Worm (Caenorhabditis elegans) whole organism, L2 larva: ENCODE measurements around the gene sor-1.

Experiments
- C34F6.9 ChIP-seq: fragments of 150-350 bp; optimal IDR thresholded peaks from 2 replicates; lab custom pipeline; 2014; ENCODE audit warnings: missing biosample characterization, missing genetic modification characterization
- F13H6.1 ChIP-seq: sonication (generic microtip); optimal IDR thresholded peaks from 2 replicates; lab custom pipeline; 2016; ENCODE audit warnings: missing genetic modification characterization, missing compliant biosample characterization
- Y55F3AM.14 ChIP-seq: fragments of 200-800 bp; sonication (Bioruptor generic); optimal IDR thresholded peaks from 2 replicates; lab custom pipeline; 2018; ENCODE audit warnings: mild to moderate bottlenecking, missing genetic modification characterization, missing compliant biosample characterization
- ZK546.5 ChIP-seq: sonication (generic microtip); optimal IDR thresholded peaks from 2 replicates; lab custom pipeline; 2017; ENCODE audit warnings: missing biosample characterization, missing genetic modification characterization
- alr-1 ChIP-seq: fragments of 150-350 bp; optimal IDR thresholded peaks from 2 replicates; lab custom pipeline; 2014; ENCODE audit warnings: missing biosample characterization, missing genetic modification characterization
- ama-1 ChIP-seq: fragments of 150-350 bp; optimal IDR thresholded peaks from 2 replicates; lab custom pipeline; 2018; ENCODE audit warnings: inconsistent platforms
- blmp-1 ChIP-seq: sonication (generic microtip); optimal IDR thresholded peaks from 2 replicates; lab custom pipeline; 2017; ENCODE audit warnings: missing genetic modification characterization, mild to moderate bottlenecking, missing compliant biosample characterization, antibody characterized with exemption, moderate library complexity; ENCODE audit not compliant: insufficient read depth
- ceh-16 ChIP-seq: fragments of 150-350 bp; optimal IDR thresholded peaks from 2 replicates; lab custom pipeline; 2014; ENCODE audit warnings: missing biosample characterization, missing genetic modification characterization
- crh-2 ChIP-seq: sonication (generic microtip); optimal IDR thresholded peaks from 2 replicates; lab custom pipeline; 2017; ENCODE audit warnings: missing biosample characterization, missing genetic modification characterization
- egl-27 ChIP-seq: sonication (generic microtip); optimal IDR thresholded peaks from 3 replicates; lab custom pipeline; 2017; ENCODE audit warnings: missing biosample characterization, missing genetic modification reagents, missing genetic modification characterization
- elt-1 ChIP-seq: fragments of 150-350 bp; optimal IDR thresholded peaks from 2 replicates; lab custom pipeline; 2014; ENCODE audit warnings: missing biosample characterization, missing genetic modification characterization
- fos-1 ChIP-seq: fragments of 150-350 bp; optimal IDR thresholded peaks from 2 replicates; lab custom pipeline; 2014; ENCODE audit warnings: missing biosample characterization, missing genetic modification characterization
- gmeb-1 ChIP-seq: fragments of 150-350 bp; optimal IDR thresholded peaks from 2 replicates; lab custom pipeline; 2014; ENCODE audit warnings: missing biosample characterization, missing genetic modification characterization
- lin-11 ChIP-seq: fragments of 150-350 bp; sonication (generic microtip); optimal IDR thresholded peaks from 2 replicates; lab custom pipeline; 2014; ENCODE audit warnings: missing biosample characterization, missing genetic modification characterization, inconsistent platforms, mixed read lengths
- lin-13 ChIP-seq: fragments of 150-350 bp; optimal IDR thresholded peaks from 2 replicates; lab custom pipeline; 2014; ENCODE audit warnings: missing biosample characterization, missing genetic modification reagents, missing genetic modification characterization
- lsy-2 ChIP-seq, 2 experiments: fragments of 150-350 bp in 1 of 2; sonication (generic microtip) in 1 of 2; optimal IDR thresholded peaks; 2 replicates each; lab custom pipeline; 2014 to 2017; ENCODE audit warnings: missing biosample characterization in 2 of 2, missing genetic modification characterization in 2 of 2
- mab-5 ChIP-seq: fragments of 150-350 bp; optimal IDR thresholded peaks from 2 replicates; lab custom pipeline; 2014; ENCODE audit warnings: missing biosample characterization, missing genetic modification characterization
- mbf-1 ChIP-seq: sonication (generic microtip); optimal IDR thresholded peaks from 2 replicates; lab custom pipeline; 2017; ENCODE audit warnings: missing biosample characterization, missing genetic modification characterization
- mdl-1 ChIP-seq, 2 experiments: fragments of 150-350 bp in 1 of 2; sonication (generic microtip) in 1 of 2; optimal IDR thresholded peaks; 2 replicates each; lab custom pipeline; 2017; ENCODE audit warnings: missing biosample characterization in 2 of 2, missing genetic modification characterization in 2 of 2
- nhr-10 ChIP-seq: sonication (generic microtip); optimal IDR thresholded peaks from 2 replicates; lab custom pipeline; 2017; ENCODE audit warnings: missing biosample characterization, missing genetic modification characterization
- nhr-12 ChIP-seq: fragments of 150-350 bp; optimal IDR thresholded peaks from 2 replicates; lab custom pipeline; 2014; ENCODE audit warnings: missing biosample characterization, missing genetic modification characterization
- nhr-129 ChIP-seq: fragments of 150-350 bp; optimal IDR thresholded peaks from 2 replicates; lab custom pipeline; 2014; ENCODE audit warnings: missing biosample characterization, missing genetic modification characterization
- nhr-237 ChIP-seq: fragments of 150-350 bp; optimal IDR thresholded peaks from 2 replicates; lab custom pipeline; 2014; ENCODE audit warnings: missing biosample characterization, missing genetic modification characterization
- nhr-25 ChIP-seq: fragments of 150-350 bp; sonication (generic microtip); optimal IDR thresholded peaks from 3 replicates; lab custom pipeline; 2014; ENCODE audit warnings: missing biosample characterization, missing genetic modification characterization
- nhr-6 ChIP-seq: fragments of 150-350 bp; optimal IDR thresholded peaks from 2 replicates; lab custom pipeline; 2014; ENCODE audit warnings: missing biosample characterization, missing genetic modification characterization
- nhr-77 ChIP-seq: fragments of 150-350 bp; optimal IDR thresholded peaks from 2 replicates; lab custom pipeline; 2014; ENCODE audit warnings: missing biosample characterization, missing genetic modification characterization
- peb-1 ChIP-seq: fragments of 150-350 bp; optimal IDR thresholded peaks from 2 replicates; lab custom pipeline; 2014; ENCODE audit warnings: missing biosample characterization, missing genetic modification characterization
- sem-4 ChIP-seq: fragments of 150-350 bp; optimal IDR thresholded peaks from 2 replicates; lab custom pipeline; 2014; ENCODE audit warnings: missing biosample characterization, missing genetic modification reagents, missing genetic modification characterization
- skn-1 ChIP-seq: sonication (generic microtip); optimal IDR thresholded peaks from 2 replicates; lab custom pipeline; 2017; ENCODE audit warnings: missing biosample characterization, missing genetic modification characterization
- sma-3 ChIP-seq: sonication (generic microtip); optimal IDR thresholded peaks from 2 replicates; lab custom pipeline; 2016; ENCODE audit warnings: missing genetic modification reagents, missing genetic modification characterization, missing compliant biosample characterization
- sma-9 ChIP-seq, 2 experiments: fragments of 150-350 bp in 1 of 2; sonication (generic microtip) in 1 of 2; optimal IDR thresholded peaks; 2 replicates each; lab custom pipeline; 2014 to 2016; ENCODE audit warnings: missing genetic modification characterization in 2 of 2, mild to moderate bottlenecking in 1 of 2, missing biosample characterization in 1 of 2, missing compliant biosample characterization in 1 of 2, missing genetic modification reagents in 1 of 2, moderate library complexity in 1 of 2
- unc-39 ChIP-seq: fragments of 150-350 bp; optimal IDR thresholded peaks from 2 replicates; lab custom pipeline; 2014; ENCODE audit warnings: missing biosample characterization, missing genetic modification characterization
- unc-55 ChIP-seq: fragments of 150-350 bp; sonication (generic microtip); optimal IDR thresholded peaks from 3 replicates; lab custom pipeline; 2014; ENCODE audit warnings: missing biosample characterization, missing genetic modification reagents, missing genetic modification characterization
- zag-1 ChIP-seq: fragments of 150-350 bp; optimal IDR thresholded peaks from 2 replicates; lab custom pipeline; 2014; ENCODE audit warnings: missing biosample characterization, missing genetic modification characterization
- ztf-11 ChIP-seq: sonication (generic microtip); optimal IDR thresholded peaks from 2 replicates; lab custom pipeline; 2017; ENCODE audit warnings: missing biosample characterization, missing genetic modification characterization
- ztf-4 ChIP-seq: fragments of 150-350 bp; optimal IDR thresholded peaks from 2 replicates; lab custom pipeline; 2014; ENCODE audit warnings: missing biosample characterization, missing genetic modification characterization

The sor-1 gene

DNA sequence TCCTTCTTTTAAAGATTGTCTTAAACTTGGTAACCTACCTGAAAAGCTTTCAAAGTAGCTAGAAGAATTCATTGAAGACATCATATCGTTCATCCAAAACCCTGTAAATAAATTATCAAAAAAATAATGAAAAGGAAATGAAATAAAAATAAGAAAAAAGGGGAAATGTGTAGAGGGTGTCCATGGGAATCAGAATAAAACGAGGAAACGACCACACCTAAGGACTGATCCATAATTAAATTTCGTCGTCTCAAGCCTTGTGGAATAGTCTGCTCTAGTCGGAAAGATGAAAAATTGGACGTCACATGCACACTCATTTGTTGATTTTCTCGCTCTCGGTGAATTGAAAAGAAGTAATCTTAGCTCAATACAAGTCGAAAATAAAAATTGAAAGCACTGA is 17.1 kb downstream of the sor-1 start, which contains the start of gene ZK1236.9:
TSS of gene ZK1236.9 (minus strand) at position 101 of the 400 bp plus-strand sequence.
- no peak for TF ChIP-seq mbf-1 (tag; lab: Kevin White, UChicago)

ce11 chrIII:8437763-8438414 is 19.9 kb downstream of the sor-1 start:
- TF ChIP-seq ceh-16 (tag; lab: Kevin White, UChicago) (no peak), ZK546.5 (tag; lab: Kevin White, UChicago) (no peak), sma-9 (GFP tag; optimal IDR thresholded peaks at IDR 0.05; lab: Kevin White, UChicago) (no peak), sma-9 (tag; optimal IDR thresholded peaks at IDR 0.05; lab: Kevin White, UChicago) (no peak), Y55F3AM.14 (GFP tag; lab: Kevin White, UChicago) (no peak), mdl-1 (tag; optimal IDR thresholded peaks at IDR 0.05; lab: Kevin White, UChicago) (no peak), blmp-1 (no peak), mbf-1 (tag; lab: Kevin White, UChicago) (no peak), alr-1 (no peak)
- TF ChIP-seq, all 48 proteins: peak for 0

- TF ChIP-seq skn-1 (tag; lab: Kevin White, UChicago), result no peak
- no peak for TF ChIP-seq nhr-10 (tag; lab: Kevin White, UChicago)
- TF ChIP-seq nhr-129 (tag; lab: Kevin White, UChicago), result no peak
- no peak for TF ChIP-seq C34F6.9 (tag; lab: Kevin White, UChicago)
- TF ChIP-seq sma-3 (GFP tag; lab: Kevin White, UChicago), result no peak
- TF ChIP-seq fos-1 (tag; lab: Kevin White, UChicago), result no peak
- TF ChIP-seq lin-11 (tag; lab: Kevin White, UChicago), result no peak
- no peak for TF ChIP-seq nhr-25 (tag; lab: Kevin White, UChicago)
- TF ChIP-seq lin-13 (GFP tag; lab: Kevin White, UChicago), result no peak
- no peak for TF ChIP-seq nhr-12 (tag; lab: Kevin White, UChicago)
- TF ChIP-seq peb-1 (tag; lab: Kevin White, UChicago), result no peak
These were observed 21.3 kb downstream of the sor-1 start, which contains the start of gene pqn-96 for ce11 chrIII:8439312-8439711. TSS of gene pqn-96 (minus strand) at chrIII:8439412.

- TF ChIP-seq alr-1 (no peak), nhr-12 (tag; lab: Kevin White, UChicago) (peak; percentile 57), nhr-77 (no peak), lin-13 (GFP tag; lab: Kevin White, UChicago) (peak; percentile 75), unc-39 (tag; lab: Kevin White, UChicago) (no peak), C34F6.9 (tag; lab: Kevin White, UChicago) (peak; percentile 93), elt-1 (no peak), ceh-16 (tag; lab: Kevin White, UChicago) (no peak), ztf-4 (tag; lab: Kevin White, UChicago) (peak; percentile 100), Y55F3AM.14 (GFP tag; lab: Kevin White, UChicago) (peak; percentile 67), zag-1 (tag; lab: Kevin White, UChicago) (no peak), nhr-129 (tag; lab: Kevin White, UChicago) (peak; percentile 25), unc-55 (peak; percentile 38), mab-5 (tag; lab: Kevin White, UChicago) (peak; percentile 5), nhr-237 (tag; lab: Kevin White, UChicago) (no peak), F13H6.1 (tag; lab: Kevin White, UChicago) (peak; percentile 11), ama-1 (peak; percentile 100), nhr-10 (tag; lab: Kevin White, UChicago) (no peak), sma-3 (GFP tag; lab: Kevin White, UChicago) (peak; percentile 35), lin-11 (tag; lab: Kevin White, UChicago) (peak; percentile 18), lsy-2 (tag; optimal IDR thresholded peaks at IDR 0.05; lab: Kevin White, UChicago) (peak in 1 of 2 experiments; percentile 89), ZK546.5 (tag; lab: Kevin White, UChicago) (no peak), sma-9 (GFP tag; optimal IDR thresholded peaks at IDR 0.05; lab: Kevin White, UChicago) (peak; percentile 0), sma-9 (tag; optimal IDR thresholded peaks at IDR 0.05; lab: Kevin White, UChicago) (no peak), gmeb-1 (tag; lab: Kevin White, UChicago) (peak; percentile 66), sem-4 (tag; lab: Kevin White, UChicago) (peak; percentile 71), ztf-11 (tag; lab: Kevin White, UChicago) (no peak), egl-27 (tag; lab: Kevin White, UChicago) (no peak), crh-2 (tag; lab: Kevin White, UChicago) (peak; percentile 96), fos-1 (tag; lab: Kevin White, UChicago) (peak; percentile 33), nhr-25 (tag; lab: Kevin White, UChicago) (peak; percentile 15), skn-1 (tag; lab: Kevin White, UChicago) (peak; percentile 94), nhr-6 (tag; lab: Kevin White, UChicago) (no peak), mbf-1 (tag; lab: Kevin White, UChicago) (no peak)
These were observed 25.7 kb downstream of the sor-1 start, which contains the start of gene ufbp-1 for ce11 chrIII:8443557-8444131. TSS of gene ufbp-1 (minus strand) at chrIII:8443607.
